Worm (Caenorhabditis elegans) whole organism, late embryonic: ENCODE results near the gene chil-16.

Experiments used
- C38D4.7 ChIP-seq: fragments of 200-800 bp; sonication (Bioruptor generic); optimal IDR thresholded peaks from 2 replicates; lab custom pipeline; 2018; ENCODE audit warnings: mild to moderate bottlenecking, missing genetic modification characterization, moderate library complexity, missing compliant biosample characterization
- K02D7.2 ChIP-seq: sonication (generic microtip); optimal IDR thresholded peaks from 2 replicates; lab custom pipeline; 2017; ENCODE audit warnings: mild to moderate bottlenecking, missing genetic modification characterization, missing compliant biosample characterization
- K09A11.1 ChIP-seq: sonication (generic microtip); optimal IDR thresholded peaks from 2 replicates; lab custom pipeline; 2017; ENCODE audit warnings: antibody characterized with exemption, mild to moderate bottlenecking, missing genetic modification characterization, missing compliant biosample characterization; ENCODE audit not compliant: insufficient read depth
- Y22D7AL.16 ChIP-seq: sonication (generic microtip); optimal IDR thresholded peaks from 2 replicates; lab custom pipeline; 2016; ENCODE audit warnings: missing genetic modification characterization, missing compliant biosample characterization
- ama-1 ChIP-seq: fragments of 150-350 bp; optimal IDR thresholded peaks from 2 replicates; lab custom pipeline; 2014
- ceh-22 ChIP-seq: sonication (generic microtip); optimal IDR thresholded peaks from 2 replicates; lab custom pipeline; 2017; ENCODE audit warnings: missing biosample characterization, missing genetic modification characterization
- ceh-24 ChIP-seq: sonication (generic microtip); optimal IDR thresholded peaks from 2 replicates; lab custom pipeline; 2016; ENCODE audit warnings: mild to moderate bottlenecking, missing genetic modification characterization, missing compliant biosample characterization
- ceh-30 ChIP-seq: fragments of 150-350 bp; optimal IDR thresholded peaks from 2 replicates; lab custom pipeline; 2014; ENCODE audit warnings: missing biosample characterization, missing genetic modification characterization
- ceh-31 ChIP-seq: sonication (generic microtip); optimal IDR thresholded peaks from 2 replicates; lab custom pipeline; 2016; ENCODE audit warnings: missing genetic modification characterization, missing compliant biosample characterization
- ceh-34 ChIP-seq: sonication (generic microtip); optimal IDR thresholded peaks from 2 replicates; lab custom pipeline; 2016; ENCODE audit warnings: mild to moderate bottlenecking, missing genetic modification characterization, missing compliant biosample characterization
- ceh-45 ChIP-seq: fragments of 200-800 bp; sonication (Bioruptor generic); IDR thresholded peaks from 2 replicates; pipeline ENCODE4 v1.3.6; 2022; ENCODE audit warnings: missing genetic modification reagents, missing genetic modification characterization, missing compliant biosample characterization
- ceh-48 ChIP-seq: sonication (generic microtip); optimal IDR thresholded peaks from 2 replicates; lab custom pipeline; 2016; ENCODE audit warnings: missing genetic modification characterization, inconsistent platforms, missing compliant biosample characterization
- ceh-6 ChIP-seq: fragments of 200-800 bp; sonication (Bioruptor generic); optimal IDR thresholded peaks from 2 replicates; lab custom pipeline; 2018; ENCODE audit warnings: mild to moderate bottlenecking, missing genetic modification characterization, missing compliant biosample characterization
- ceh-9 ChIP-seq: sonication (generic microtip); optimal IDR thresholded peaks from 2 replicates; lab custom pipeline; 2016; ENCODE audit warnings: mild to moderate bottlenecking, missing genetic modification characterization, inconsistent platforms, missing compliant biosample characterization
- che-1 ChIP-seq: sonication (generic microtip); optimal IDR thresholded peaks from 2 replicates; lab custom pipeline; 2016; ENCODE audit warnings: mild to moderate bottlenecking, missing genetic modification characterization, missing compliant biosample characterization
- dmd-4 ChIP-seq: sonication (generic microtip); optimal IDR thresholded peaks from 2 replicates; lab custom pipeline; 2016; ENCODE audit warnings: borderline replicate concordance, missing genetic modification characterization, missing compliant biosample characterization
- dve-1 ChIP-seq: sonication (generic microtip); optimal IDR thresholded peaks from 2 replicates; lab custom pipeline; 2017; ENCODE audit warnings: antibody characterized with exemption, mild to moderate bottlenecking, missing genetic modification characterization, missing compliant biosample characterization
- elt-2 ChIP-seq: sonication (generic microtip); optimal IDR thresholded peaks from 2 replicates; lab custom pipeline; 2016; ENCODE audit warnings: missing genetic modification reagents, missing genetic modification characterization, missing compliant biosample characterization
- fax-1 ChIP-seq: sonication (generic microtip); optimal IDR thresholded peaks from 2 replicates; lab custom pipeline; 2016; ENCODE audit warnings: missing genotype, missing genetic modification characterization, missing compliant biosample characterization
- hlh-30 ChIP-seq: sonication (generic microtip); optimal IDR thresholded peaks from 2 replicates; lab custom pipeline; 2017; ENCODE audit warnings: antibody characterized with exemption, missing genetic modification characterization, missing compliant biosample characterization; ENCODE audit not compliant: insufficient read depth
- hlh-8 ChIP-seq: sonication (generic microtip); optimal IDR thresholded peaks from 2 replicates; lab custom pipeline; 2016; ENCODE audit warnings: missing genotype, missing genetic modification characterization, missing compliant biosample characterization
- lim-6 ChIP-seq: sonication (generic microtip); optimal IDR thresholded peaks from 2 replicates; lab custom pipeline; 2016; ENCODE audit warnings: missing genetic modification characterization, missing compliant biosample characterization
- lin-11 ChIP-seq: fragments of 200-800 bp; sonication (Bioruptor generic); optimal IDR thresholded peaks from 2 replicates; lab custom pipeline; 2018; ENCODE audit warnings: mild to moderate bottlenecking, missing genetic modification characterization, missing compliant biosample characterization
- mec-3 ChIP-seq: sonication (generic microtip); optimal IDR thresholded peaks from 2 replicates; lab custom pipeline; 2016; ENCODE audit warnings: borderline replicate concordance, missing genetic modification characterization, missing compliant biosample characterization
- nfya-1 ChIP-seq: sonication (generic microtip); optimal IDR thresholded peaks from 2 replicates; lab custom pipeline; 2017; ENCODE audit warnings: missing genetic modification characterization, mild to moderate bottlenecking, missing compliant biosample characterization, antibody characterized with exemption, moderate library complexity
- nhr-232 ChIP-seq: sonication (generic microtip); optimal IDR thresholded peaks from 2 replicates; lab custom pipeline; 2016; ENCODE audit warnings: missing genetic modification characterization, missing compliant biosample characterization
- odd-2 ChIP-seq: sonication (generic microtip); optimal IDR thresholded peaks from 2 replicates; lab custom pipeline; 2017; ENCODE audit warnings: antibody characterized with exemption, mild to moderate bottlenecking, missing genetic modification characterization, missing compliant biosample characterization
- pag-3 ChIP-seq: sonication (generic microtip); optimal IDR thresholded peaks from 2 replicates; lab custom pipeline; 2016; ENCODE audit warnings: missing compliant biosample characterization, missing genetic modification characterization, borderline replicate concordance
- pat-9 ChIP-seq: fragments of 200-800 bp; sonication (Bioruptor generic); optimal IDR thresholded peaks from 2 replicates; lab custom pipeline; 2018; ENCODE audit warnings: mild to moderate bottlenecking, missing genetic modification characterization, moderate library complexity, missing compliant biosample characterization
- pha-2 ChIP-seq: sonication (generic microtip); optimal IDR thresholded peaks from 2 replicates; lab custom pipeline; 2017; ENCODE audit warnings: mild to moderate bottlenecking, missing genetic modification characterization, missing compliant biosample characterization
- pros-1 ChIP-seq: fragments of 150-350 bp; optimal IDR thresholded peaks from 2 replicates; lab custom pipeline; 2014; ENCODE audit warnings: missing biosample characterization, missing genetic modification reagents, missing genetic modification characterization
- sdc-2 ChIP-seq: sonication (generic microtip); optimal IDR thresholded peaks from 2 replicates; lab custom pipeline; 2016; ENCODE audit warnings: missing genotype, missing genetic modification characterization, missing compliant biosample characterization
- sox-2 ChIP-seq: fragments of 200-800 bp; sonication (Bioruptor generic); IDR thresholded peaks from 2 replicates; pipeline ENCODE4 v1.3.6; 2022; ENCODE audit warnings: missing genetic modification reagents, missing genetic modification characterization, missing compliant biosample characterization
- ttx-3 ChIP-seq: sonication (generic microtip); optimal IDR thresholded peaks from 2 replicates; lab custom pipeline; 2016; ENCODE audit warnings: missing genetic modification reagents, missing genetic modification characterization, missing compliant biosample characterization
- unc-3 ChIP-seq, 2 experiments: fragments of 200-800 bp in 1 of 2; sonication (Bioruptor generic) in 1 of 2; sonication (generic microtip) in 1 of 2; conservative IDR thresholded peaks in 1 of 2; optimal IDR thresholded peaks in 1 of 2; 2 replicates each; pipeline versions ENCODE4 v1.3.6 to Lab custom; 2016 to 2022; ENCODE audit warnings: missing compliant biosample characterization in 2 of 2, missing genetic modification characterization in 2 of 2, missing genetic modification reagents in 1 of 2
- unc-55 ChIP-seq: sonication (generic microtip); optimal IDR thresholded peaks from 2 replicates; lab custom pipeline; 2017; ENCODE audit warnings: missing biosample characterization, missing genetic modification reagents, missing genetic modification characterization

chil-16 gene

DNA sequence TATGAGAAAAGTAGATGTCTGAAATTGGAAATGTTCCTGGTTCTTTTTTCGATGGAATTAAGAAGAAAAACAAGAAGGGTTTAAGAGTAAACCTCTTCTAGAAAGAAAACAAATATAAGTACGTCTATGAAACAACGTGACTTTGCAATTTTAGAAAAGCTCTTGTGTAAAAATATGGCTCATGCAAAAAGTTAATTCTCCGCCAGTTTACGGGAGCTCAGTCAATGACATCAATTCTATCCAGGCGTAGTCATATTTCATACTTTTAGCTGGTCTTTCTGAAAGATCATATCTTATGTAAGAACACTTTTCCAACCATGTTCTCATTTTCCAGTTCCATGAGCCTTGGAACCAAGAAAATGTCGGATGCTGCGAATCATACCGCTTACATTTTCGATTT, 48.2 kb upstream of the chil-16 start:
- TF ChIP-seq sox-2 (GFP tag; lab: Robert Waterston, UW), result no peak
- no peak for TF ChIP-seq pha-2
- no peak for TF ChIP-seq ceh-22 (tag; lab: Kevin White, UChicago)
- TF ChIP-seq lin-11 (tag; lab: Kevin White, UChicago), result no peak
- no peak for TF ChIP-seq ceh-45 (GFP tag; lab: Robert Waterston, UW)
- no peak for TF ChIP-seq lim-6 (tag; lab: Kevin White, UChicago)
- no peak for TF ChIP-seq ceh-24 (tag; lab: Kevin White, UChicago)
- no peak for TF ChIP-seq hlh-8 (tag; lab: Kevin White, UChicago)
- TF ChIP-seq pag-3 (tag; lab: Kevin White, UChicago), result no peak
- TF ChIP-seq mec-3 (tag; lab: Kevin White, UChicago), result no peak
- no peak for TF ChIP-seq pros-1 (tag; lab: Kevin White, UChicago)
- TF ChIP-seq odd-2 (tag; lab: Kevin White, UChicago), result no peak
- no peak for TF ChIP-seq K02D7.2 (tag; lab: Kevin White, UChicago)
- no peak for TF ChIP-seq K09A11.1 (tag; lab: Kevin White, UChicago)
- no peak for TF ChIP-seq ttx-3 (tag; lab: Kevin White, UChicago)
- no peak for TF ChIP-seq pat-9 (tag; lab: Kevin White, UChicago)
- no peak for TF ChIP-seq ceh-31 (tag; lab: Kevin White, UChicago)

DNA sequence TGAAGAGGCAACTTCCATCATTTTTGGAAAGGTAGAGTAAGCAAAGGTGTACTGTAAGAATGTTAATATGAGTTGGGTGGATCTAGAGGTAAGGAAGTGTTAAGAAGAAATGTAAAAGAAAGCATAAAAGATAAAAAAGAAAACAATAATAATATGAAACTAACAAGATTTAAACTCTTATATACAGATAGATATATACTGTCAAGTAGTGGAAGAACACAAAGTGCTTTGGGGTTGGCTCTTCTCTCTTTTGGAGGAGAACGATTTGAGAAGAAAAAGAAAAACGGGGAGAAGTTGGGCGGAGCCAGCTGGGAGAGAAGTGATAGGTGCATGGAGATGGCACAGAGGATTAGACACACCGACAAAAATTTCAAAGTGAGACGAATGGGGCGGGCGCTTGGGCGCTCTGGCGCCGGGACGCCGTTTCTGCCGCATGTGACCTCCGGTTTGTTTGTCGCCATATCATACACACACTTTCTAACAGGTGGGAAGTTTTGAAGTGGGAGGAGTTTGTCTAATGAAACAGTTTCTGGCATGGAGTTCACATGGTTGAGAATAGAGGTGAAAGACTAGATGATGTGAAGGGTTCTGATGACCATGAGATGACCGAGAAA, 45.7 kb upstream of the chil-16 start, which contains the start of gene T19H5.4:
TSS of gene T19H5.4 (minus strand) at position 51 of the 614 bp plus-strand sequence.
- TF ChIP-seq lim-6 (tag; lab: Kevin White, UChicago), result no peak
- no peak for TF ChIP-seq odd-2 (tag; lab: Kevin White, UChicago)
- TF ChIP-seq hlh-30, result no peak
- TF ChIP-seq ceh-31 (tag; lab: Kevin White, UChicago), result peak; percentile 23

DNA sequence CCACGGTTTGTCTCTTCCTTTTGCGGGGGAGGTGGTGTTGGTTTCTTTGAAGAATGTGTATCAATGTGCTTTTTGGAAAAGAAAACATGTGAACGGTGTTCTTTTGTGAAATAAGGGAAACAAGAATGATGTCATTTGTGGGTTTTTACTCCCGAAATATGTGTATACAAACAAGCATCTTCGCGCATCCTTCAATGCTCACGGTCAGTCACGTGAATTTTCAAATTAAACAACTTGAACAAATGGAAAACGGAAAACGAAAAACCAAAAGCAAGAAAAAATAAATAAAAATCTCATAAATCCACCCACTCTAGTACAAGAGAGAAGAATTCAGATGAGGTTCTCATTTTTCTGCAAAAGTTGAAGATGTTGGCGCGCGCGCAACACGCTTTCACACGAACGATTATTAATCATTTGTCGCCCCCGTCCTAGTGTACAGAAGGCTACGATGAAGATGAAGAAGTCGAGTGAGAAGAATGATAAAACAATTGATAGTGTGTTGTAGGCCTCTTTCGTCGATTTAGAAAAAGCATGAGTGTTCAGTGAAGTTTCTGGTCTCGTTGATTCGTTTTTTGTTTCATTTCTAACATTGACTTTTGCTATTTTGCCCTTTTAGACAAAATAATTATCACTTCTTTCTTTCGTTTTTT, 43.5 kb upstream of the chil-16 start:
- no peak for TF ChIP-seq pat-9 (tag; lab: Kevin White, UChicago)
- no peak for TF ChIP-seq che-1 (tag; lab: Kevin White, UChicago)
- TF ChIP-seq sdc-2 (tag; lab: Kevin White, UChicago), result no peak
- TF ChIP-seq C38D4.7 (GFP tag; lab: Kevin White, UChicago), result no peak
- no peak for TF ChIP-seq dmd-4 (tag; lab: Kevin White, UChicago)
- TF ChIP-seq unc-3 (GFP tag; conservative IDR thresholded peaks at IDR 0.05; lab: Robert Waterston, UW), result no peak
- no peak for TF ChIP-seq unc-3 (tag; optimal IDR thresholded peaks at IDR 0.05; lab: Kevin White, UChicago)
- no peak for TF ChIP-seq unc-55 (GFP tag; lab: Kevin White, UChicago)
- no peak for TF ChIP-seq nhr-232
- no peak for TF ChIP-seq ceh-9
- no peak for TF ChIP-seq ceh-34 (tag; lab: Kevin White, UChicago)
- TF ChIP-seq, all 69 proteins: peak for 0

DNA sequence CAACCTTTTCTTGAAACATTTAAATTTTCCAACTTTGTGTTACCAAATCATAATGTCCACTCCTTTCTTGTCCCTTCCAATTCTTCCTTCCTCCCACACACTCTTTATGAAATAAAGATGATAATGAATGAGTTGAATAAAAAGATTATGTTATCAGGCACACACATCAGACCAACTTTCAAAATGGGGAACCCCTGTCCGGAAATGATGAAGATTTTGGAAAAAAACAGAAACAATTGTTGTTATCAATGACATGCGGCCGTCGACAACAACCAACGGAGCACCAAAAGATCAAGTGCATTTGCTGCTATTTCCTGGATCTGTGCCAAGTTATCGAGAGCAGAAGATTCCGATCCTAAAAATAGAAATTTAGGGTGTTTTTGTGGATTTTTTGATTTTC, 41.6 kb upstream of the chil-16 start:
- peak; percentile 28 for TF ChIP-seq elt-2 (tag; lab: Kevin White, UChicago)
- TF ChIP-seq ceh-6 (GFP tag; lab: Kevin White, UChicago), result no peak
- TF ChIP-seq ceh-30, result no peak

DNA sequence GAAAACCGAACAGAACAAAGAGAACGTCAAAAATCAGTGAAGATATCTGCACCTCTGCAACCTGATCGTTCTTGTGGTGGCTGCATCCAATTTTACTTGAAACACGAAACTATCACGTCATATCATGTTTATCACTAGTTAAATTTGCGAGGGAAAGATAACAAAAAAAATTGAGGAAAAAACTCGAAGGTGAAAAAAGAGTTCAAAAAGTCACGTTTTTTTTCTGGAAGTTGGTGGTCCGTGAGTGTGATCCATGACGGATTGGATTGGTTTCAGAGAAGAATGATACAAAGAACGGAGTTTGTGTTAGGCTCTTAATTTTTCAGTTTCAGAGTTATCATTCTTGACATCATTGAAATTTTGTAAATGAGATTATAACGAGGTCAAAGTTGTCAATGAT, 40.8 kb upstream of the chil-16 start:
- no peak for TF ChIP-seq fax-1
- TF ChIP-seq lim-6 (tag; lab: Kevin White, UChicago), result no peak
- TF ChIP-seq nhr-232, result no peak
- no peak for TF ChIP-seq ceh-48
- TF ChIP-seq lin-11 (tag; lab: Kevin White, UChicago), result no peak
- no peak for TF ChIP-seq dve-1 (tag; lab: Kevin White, UChicago)
- no peak for TF ChIP-seq Y22D7AL.16 (tag; lab: Kevin White, UChicago)
- no peak for TF ChIP-seq nfya-1 (tag; lab: Kevin White, UChicago)
- TF ChIP-seq ceh-22 (tag; lab: Kevin White, UChicago), result no peak
- no peak for TF ChIP-seq ama-1 (lab: Kevin White, UChicago)
- no peak for TF ChIP-seq K09A11.1 (tag; lab: Kevin White, UChicago)
- no peak for TF ChIP-seq pag-3 (tag; lab: Kevin White, UChicago)
- TF ChIP-seq sdc-2 (tag; lab: Kevin White, UChicago), result no peak
